Worm (Caenorhabditis elegans): ENCODE measurements around the gene F53B7.4.

ce11 chrV:11041499-11041898 is 39.2 kb upstream of the F53B7.4 start, which contains the start of gene C45B11.5:
- TF ChIP-seq blmp-1 (tag; optimal IDR thresholded peaks at IDR 0.05) (no peak), unc-39 (tag; optimal IDR thresholded peaks at IDR 0.05) (no peak), mab-5 (tag; optimal IDR thresholded peaks at IDR 0.05) (no peak), pha-4 (tag; optimal IDR thresholded peaks at IDR 0.05) (no peak), unc-62 (GFP tag; optimal IDR thresholded peaks at IDR 0.05) (no peak), mep-1 (tag; optimal IDR thresholded peaks at IDR 0.05) (no peak), lin-13 (tag; optimal IDR thresholded peaks at IDR 0.05) (no peak), elt-3 (tag; optimal IDR thresholded peaks at IDR 0.05) (no peak), nhr-2 (tag; optimal IDR thresholded peaks at IDR 0.05) (no peak), snpc-4 (tag; optimal IDR thresholded peaks at IDR 0.05) (no peak), ceh-83 (GFP tag; optimal IDR thresholded peaks at IDR 0.05) (no peak), nhr-12 (tag; optimal IDR thresholded peaks at IDR 0.05) (no peak), sem-2 (GFP tag; optimal IDR thresholded peaks at IDR 0.05) (no peak), nhr-237 (tag; optimal IDR thresholded peaks at IDR 0.05) (no peak)
